Fruit fly (Drosophila melanogaster) whole organism, adult: Measurements from ENCODE around the gene CG6026.

Experiments
- CG11617 ChIP-seq: fragments of 200-800 bp; sonication (Bioruptor generic); optimal IDR thresholded peaks from 2 replicates; lab custom pipeline; 2017; ENCODE audit warnings: mild to moderate bottlenecking, missing biosample characterization, missing genetic modification reagents, missing genetic modification characterization
- CG1620 ChIP-seq: fragments of 200-800 bp; sonication (Bioruptor generic); optimal IDR thresholded peaks from 2 replicates; lab custom pipeline; 2016; ENCODE audit warnings: missing biosample characterization, missing genetic modification characterization
- CG5204 ChIP-seq: fragments of 200-800 bp; sonication (Bioruptor generic); optimal IDR thresholded peaks from 2 replicates; lab custom pipeline; 2016; ENCODE audit warnings: missing biosample characterization, missing genetic modification characterization
- Mnt ChIP-seq: fragments of 200-800 bp; sonication (Bioruptor generic); optimal IDR thresholded peaks from 2 replicates; lab custom pipeline; 2016; ENCODE audit warnings: missing biosample characterization, mild to moderate bottlenecking, missing genetic modification characterization
- bab1 ChIP-seq: fragments of 200-800 bp; sonication (Bioruptor generic); optimal IDR thresholded peaks from 3 replicates; lab custom pipeline; 2019; ENCODE audit warnings: missing biosample characterization, mild to moderate bottlenecking, missing genetic modification characterization, moderate library complexity
- kay ChIP-seq: fragments of 200-800 bp; sonication (Bioruptor generic); peaks from one replicate; lab custom pipeline; 2016; ENCODE audit warnings: missing biosample characterization, missing genetic modification characterization, borderline replicate concordance

DNA sequence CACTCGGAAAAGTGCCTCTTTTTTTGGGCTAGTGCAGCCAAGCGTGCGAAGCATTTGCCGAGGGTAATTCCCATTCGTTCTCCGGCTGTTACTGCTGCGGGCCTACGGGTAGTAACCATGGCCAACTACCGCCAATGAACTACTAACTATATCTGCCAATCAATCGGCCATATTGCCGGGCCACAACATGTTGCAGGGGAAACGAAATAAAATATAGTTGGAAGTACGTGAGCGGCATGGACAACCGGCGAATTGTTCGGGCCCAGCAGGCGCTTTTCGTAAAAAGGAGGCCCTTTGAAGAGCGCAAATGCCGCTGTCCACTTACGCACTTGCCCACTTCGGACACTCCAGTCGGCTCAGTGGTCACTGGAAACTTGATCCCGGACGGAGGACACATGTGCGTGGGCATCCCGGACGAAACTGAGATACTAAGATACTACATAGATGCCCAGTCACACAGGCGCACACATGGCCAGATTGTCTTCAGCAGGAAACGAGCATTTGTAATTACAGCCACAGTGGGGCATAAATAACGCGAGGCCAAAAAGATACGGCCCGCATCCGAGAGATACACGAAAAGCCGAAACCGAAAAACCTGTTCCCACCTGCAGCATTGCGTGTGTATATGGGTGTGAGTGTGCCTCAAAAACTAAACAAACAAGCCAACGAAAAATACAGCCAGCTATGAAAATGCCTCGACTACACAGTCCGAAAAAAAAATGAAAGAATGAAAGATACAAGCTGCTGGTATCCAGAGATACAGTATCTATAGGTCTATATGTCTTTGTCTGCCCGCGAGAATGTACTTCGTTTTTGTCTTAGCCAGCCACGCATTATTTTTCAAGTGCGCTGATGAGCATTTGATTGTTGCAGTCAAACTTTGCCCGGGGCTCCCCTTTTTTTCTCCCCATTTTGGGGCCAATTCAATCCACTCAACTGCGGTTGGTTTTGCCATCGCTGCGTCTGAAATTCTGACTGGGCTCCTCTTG is 45.6 kb upstream of the CG6026 start:
- TF ChIP-seq kay: no peak
- TF ChIP-seq CG5204 (GFP tag; lab: Kevin White, UChicago): no peak
- TF ChIP-seq CG1620 (GFP tag; lab: Kevin White, UChicago): no peak
- TF ChIP-seq Mnt (GFP tag; lab: Kevin White, UChicago): no peak
- no peak for TF ChIP-seq bab1
- no peak for TF ChIP-seq CG11617 (GFP tag; lab: Kevin White, UChicago)
